Fruit fly (Drosophila melanogaster) whole organism, prepupa: ENCODE measurements around the gene CG18746.

Source experiments
- CG10631 ChIP-seq: fragments of 200-800 bp; sonication (Bioruptor generic); optimal IDR thresholded peaks from 2 replicates; lab custom pipeline; 2016; ENCODE audit warnings: missing biosample characterization, missing genetic modification characterization
- CG10669 ChIP-seq: fragments of 200-800 bp; sonication (Bioruptor generic); optimal IDR thresholded peaks from 3 replicates; lab custom pipeline; 2018; ENCODE audit warnings: missing biosample characterization, mild to moderate bottlenecking, missing genetic modification characterization, moderate library complexity
- CG11762 ChIP-seq: fragments of 200-800 bp; sonication (Bioruptor generic); optimal IDR thresholded peaks from 3 replicates; lab custom pipeline; 2016; ENCODE audit warnings: missing biosample characterization, missing genetic modification characterization; ENCODE audit not compliant: insufficient read depth
- CG11902 ChIP-seq: fragments of 200-800 bp; sonication (Bioruptor generic); optimal IDR thresholded peaks from 3 replicates; lab custom pipeline; 2016; ENCODE audit warnings: missing biosample characterization, missing genetic modification characterization
- CG15336 ChIP-seq: fragments of 200-800 bp; sonication (Bioruptor generic); IDR thresholded peaks from 2 replicates; pipeline ENCODE4 v1.3.6; 2022; ENCODE audit warnings: missing biosample characterization, missing genetic modification characterization
- CG1621 ChIP-seq: fragments of 200-800 bp; sonication (Bioruptor generic); optimal IDR thresholded peaks from 3 replicates; lab custom pipeline; 2018; ENCODE audit warnings: missing biosample characterization, mild to moderate bottlenecking, missing genetic modification characterization
- CG16779 ChIP-seq: fragments of 200-800 bp; sonication (Bioruptor generic); optimal IDR thresholded peaks from 3 replicates; lab custom pipeline; 2017; ENCODE audit warnings: missing biosample characterization, mild to moderate bottlenecking, missing genetic modification characterization
- CG3032 ChIP-seq: fragments of 200-800 bp; optimal IDR thresholded peaks from 2 replicates; lab custom pipeline; 2019; ENCODE audit warnings: missing biosample characterization, mild to moderate bottlenecking, missing genetic modification characterization, moderate library complexity
- CG31627 ChIP-seq: fragments of 200-800 bp; sonication (Bioruptor generic); optimal IDR thresholded peaks from 3 replicates; lab custom pipeline; 2016; ENCODE audit warnings: missing biosample characterization, missing genetic modification characterization
- CG32006 ChIP-seq: fragments of 200-800 bp; sonication (Bioruptor generic); optimal IDR thresholded peaks from 3 replicates; lab custom pipeline; 2017; ENCODE audit warnings: missing biosample characterization, mild to moderate bottlenecking, missing genetic modification characterization
- CG3919 ChIP-seq: fragments of 200-800 bp; sonication (Bioruptor generic); optimal IDR thresholded peaks from 3 replicates; lab custom pipeline; 2016; ENCODE audit warnings: missing biosample characterization, missing genetic modification characterization
- CG6808 ChIP-seq: fragments of 200-800 bp; sonication (Bioruptor generic); optimal IDR thresholded peaks from 3 replicates; lab custom pipeline; 2017; ENCODE audit warnings: missing biosample characterization, missing genetic modification characterization, mild to moderate bottlenecking, moderate library complexity, missing genetic modification reagents
- CG6854 ChIP-seq: fragments of 200-800 bp; sonication (Bioruptor generic); optimal IDR thresholded peaks from 2 replicates; lab custom pipeline; 2017; ENCODE audit warnings: missing biosample characterization, mild to moderate bottlenecking, missing genetic modification characterization
- CG7368 ChIP-seq: fragments of 200-800 bp; sonication (Bioruptor generic); optimal IDR thresholded peaks from 3 replicates; lab custom pipeline; 2016; ENCODE audit warnings: missing biosample characterization, missing genetic modification characterization
- CG8119 ChIP-seq: fragments of 200-800 bp; sonication (Bioruptor generic); IDR thresholded peaks from 3 replicates; pipeline ENCODE4 v1.3.6; 2022; ENCODE audit warnings: missing biosample characterization, missing genetic modification characterization
- CG9139 ChIP-seq: fragments of 200-800 bp; sonication (Bioruptor generic); optimal IDR thresholded peaks from 3 replicates; lab custom pipeline; 2017; ENCODE audit warnings: missing biosample characterization, mild to moderate bottlenecking, missing genetic modification characterization
- Eip75B ChIP-seq: fragments of 200-800 bp; sonication (Bioruptor generic); optimal IDR thresholded peaks from 3 replicates; lab custom pipeline; 2016; ENCODE audit warnings: missing biosample characterization, missing genetic modification characterization
- Eip78C ChIP-seq: fragments of 200-800 bp; sonication (Bioruptor generic); peaks from one replicate; lab custom pipeline; 2016; ENCODE audit warnings: missing biosample characterization, missing genetic modification characterization
- Eip93F ChIP-seq: fragments of 200-800 bp; sonication (Bioruptor generic); optimal IDR thresholded peaks from 2 replicates; lab custom pipeline; 2016; ENCODE audit warnings: missing biosample characterization, mild to moderate bottlenecking, missing genetic modification characterization
- Ets21C ChIP-seq: fragments of 200-800 bp; sonication (Bioruptor generic); optimal IDR thresholded peaks from 3 replicates; lab custom pipeline; 2016; ENCODE audit warnings: missing biosample characterization, missing genetic modification characterization
- Gug ChIP-seq: fragments of 200-800 bp; sonication (Bioruptor generic); IDR thresholded peaks from 2 replicates; pipeline ENCODE4 v1.3.6; 2022; ENCODE audit warnings: missing biosample characterization, missing genetic modification characterization
- Hr39 ChIP-seq: fragments of 200-800 bp; sonication (Bioruptor generic); optimal IDR thresholded peaks from 2 replicates; lab custom pipeline; 2016; ENCODE audit warnings: missing biosample characterization, missing genetic modification characterization
- Hr4 ChIP-seq: fragments of 200-800 bp; sonication (Bioruptor generic); optimal IDR thresholded peaks from 3 replicates; lab custom pipeline; 2016; ENCODE audit warnings: missing biosample characterization, missing genetic modification characterization
- Lpt ChIP-seq: fragments of 200-800 bp; sonication (Bioruptor generic); optimal IDR thresholded peaks from 3 replicates; lab custom pipeline; 2016; ENCODE audit warnings: missing biosample characterization, missing genetic modification characterization
- Met ChIP-seq: fragments of 200-800 bp; sonication (Bioruptor generic); optimal IDR thresholded peaks from 3 replicates; lab custom pipeline; 2016; ENCODE audit warnings: missing biosample characterization, missing genetic modification characterization
- OdsH ChIP-seq: fragments of 200-800 bp; sonication (Bioruptor generic); optimal IDR thresholded peaks from 3 replicates; lab custom pipeline; 2016; ENCODE audit warnings: missing biosample characterization, missing genetic modification characterization
- Smox ChIP-seq: fragments of 200-800 bp; sonication (Bioruptor generic); optimal IDR thresholded peaks from 3 replicates; lab custom pipeline; 2016; ENCODE audit warnings: missing biosample characterization, missing genetic modification characterization
- achi ChIP-seq: fragments of 200-800 bp; sonication (Bioruptor generic); optimal IDR thresholded peaks from 3 replicates; lab custom pipeline; 2016; ENCODE audit warnings: missing biosample characterization, missing genetic modification characterization
- acj6 ChIP-seq: fragments of 200-800 bp; sonication (Bioruptor generic); optimal IDR thresholded peaks from 3 replicates; lab custom pipeline; 2016; ENCODE audit warnings: missing biosample characterization, missing genetic modification characterization
- dsx ChIP-seq: fragments of 200-800 bp; optimal IDR thresholded peaks from 3 replicates; lab custom pipeline; 2019; ENCODE audit warnings: missing biosample characterization, mild to moderate bottlenecking, missing genetic modification characterization, moderate library complexity; ENCODE audit not compliant: poor library complexity, severe bottlenecking
- eg ChIP-seq: fragments of 200-800 bp; sonication (Bioruptor generic); IDR thresholded peaks from 3 replicates; pipeline ENCODE4 v1.3.6; 2022; ENCODE audit warnings: missing biosample characterization, missing genetic modification characterization
- esn ChIP-seq: fragments of 200-800 bp; sonication (Bioruptor generic); optimal IDR thresholded peaks from 2 replicates; lab custom pipeline; 2016; ENCODE audit warnings: missing biosample characterization, mild to moderate bottlenecking, missing genetic modification characterization, moderate library complexity
- fd59A ChIP-seq: fragments of 200-800 bp; sonication (Bioruptor generic); optimal IDR thresholded peaks from 2 replicates; lab custom pipeline; 2017; ENCODE audit warnings: missing biosample characterization, mild to moderate bottlenecking, missing genetic modification characterization, missing genetic modification reagents
- fd85E ChIP-seq: fragments of 200-800 bp; sonication (Bioruptor generic); optimal IDR thresholded peaks from 3 replicates; lab custom pipeline; 2016; ENCODE audit warnings: missing biosample characterization, missing genetic modification characterization
- fkh ChIP-seq: fragments of 200-800 bp; sonication (Bioruptor generic); optimal IDR thresholded peaks from 3 replicates; lab custom pipeline; 2017; ENCODE audit warnings: missing biosample characterization, mild to moderate bottlenecking, missing genetic modification characterization, moderate library complexity
- lz ChIP-seq: fragments of 200-800 bp; sonication (Bioruptor generic); optimal IDR thresholded peaks from 3 replicates; lab custom pipeline; 2016; ENCODE audit warnings: missing biosample characterization, missing genetic modification characterization
- net ChIP-seq: fragments of 200-800 bp; sonication (Bioruptor generic); optimal IDR thresholded peaks from 3 replicates; lab custom pipeline; 2016; ENCODE audit warnings: missing biosample characterization, missing genetic modification characterization
- pdm3 ChIP-seq: fragments of 200-800 bp; sonication (Bioruptor generic); optimal IDR thresholded peaks from 3 replicates; lab custom pipeline; 2016; ENCODE audit warnings: missing biosample characterization, missing genetic modification characterization
- ss ChIP-seq, 2 experiments: fragments of 200-800 bp; sonication (Bioruptor generic); optimal IDR thresholded peaks; 2 replicates in 1 of 2; 3 replicates in 1 of 2; lab custom pipeline; 2017 to 2018; ENCODE audit warnings: mild to moderate bottlenecking in 2 of 2, missing biosample characterization in 2 of 2, missing genetic modification characterization in 2 of 2, moderate library complexity in 1 of 2
- svp ChIP-seq: fragments of 200-800 bp; sonication (Bioruptor generic); peaks from one replicate; lab custom pipeline; 2016; ENCODE audit warnings: missing biosample characterization, missing genetic modification characterization

The CG18746 gene

dm6 chr3R:7790087-7790486 lies at the start of gene CG18746:
Gene CG18746, minus strand, starts transcription at chr3R:7790187.
- no peak for TF ChIP-seq Hr4 (GFP tag; lab: Kevin White, UChicago)
- TF ChIP-seq, all 60 proteins: peak for 0

- TF ChIP-seq OdsH (GFP tag; lab: Kevin White, UChicago) = peak; percentile 40
- no peak for TF ChIP-seq CG7368 (GFP tag; lab: Kevin White, UChicago)
- peak; percentile 12 for TF ChIP-seq Hr39
- TF ChIP-seq CG1621 (tag; lab: Kevin White, UChicago) = no peak
- TF ChIP-seq net (GFP tag; lab: Kevin White, UChicago) = peak; percentile 4
- TF ChIP-seq acj6 = peak; percentile 18
- peak; percentile 68 for TF ChIP-seq Eip78C (GFP tag; lab: Kevin White, UChicago)
- no peak for TF ChIP-seq CG6854 (GFP tag; lab: Kevin White, UChicago)
- peak; percentile 8 for TF ChIP-seq CG3919 (GFP tag; lab: Kevin White, UChicago)
- no peak for TF ChIP-seq CG8119 (GFP tag; lab: Robert Waterston, UW)
- TF ChIP-seq Lpt (GFP tag; lab: Kevin White, UChicago) = no peak
- no peak for TF ChIP-seq esn
- no peak for TF ChIP-seq CG6808 (GFP tag; lab: Kevin White, UChicago)
- TF ChIP-seq CG3032 (tag; lab: Kevin White, UChicago) = no peak
- peak; percentile 50 for TF ChIP-seq svp (GFP tag; lab: Kevin White, UChicago)
- peak; percentile 53 for TF ChIP-seq CG32006 (GFP tag; lab: Kevin White, UChicago)
- peak; percentile 18 for TF ChIP-seq lz (GFP tag; lab: Kevin White, UChicago)
- TF ChIP-seq fd85E (GFP tag; lab: Kevin White, UChicago) = no peak
- no peak for TF ChIP-seq Eip93F (GFP tag; lab: Kevin White, UChicago)
- TF ChIP-seq Smox = peak; percentile 28
- peak; percentile 4 for TF ChIP-seq fd59A (GFP tag; lab: Kevin White, UChicago)
- TF ChIP-seq eg (GFP tag; lab: Robert Waterston, UW) = peak; percentile 54; the same call in 2 of the 3 replicates
- TF ChIP-seq CG15336 (GFP tag; lab: Robert Waterston, UW) = 0 out of 2 replicates have a peak, but pooled peaks have one; percentile 10
- no peak for TF ChIP-seq CG16779 (tag; lab: Kevin White, UChicago)
- peak; percentile 40 for TF ChIP-seq pdm3 (GFP tag; lab: Kevin White, UChicago)
- TF ChIP-seq Gug (GFP tag; lab: Robert Waterston, UW) = peak; percentile 28; the same call in 1 of the 2 replicates
- TF ChIP-seq dsx (GFP tag; lab: Kevin White, UChicago) = no peak
- TF ChIP-seq Met (GFP tag; lab: Kevin White, UChicago) = peak; percentile 14
- TF ChIP-seq Eip75B = peak; percentile 8
- peak; percentile 6 for TF ChIP-seq achi (GFP tag; lab: Kevin White, UChicago)
- no peak for TF ChIP-seq fkh (GFP tag; lab: Kevin White, UChicago)
- TF ChIP-seq Hr4 (GFP tag; lab: Kevin White, UChicago) = peak; percentile 44
- peak; percentile 13 for TF ChIP-seq CG31627
- TF ChIP-seq CG11762 (GFP tag; lab: Kevin White, UChicago) = no peak
- no peak for TF ChIP-seq CG11902
- TF ChIP-seq CG10631 (GFP tag; lab: Kevin White, UChicago) = peak; percentile 40
- no peak for TF ChIP-seq Ets21C
- TF ChIP-seq CG9139 = no peak
- TF ChIP-seq ss (GFP tag; optimal IDR thresholded peaks at IDR 0.05; lab: Kevin White, UChicago) = peak in 1 of 2 experiments; percentile 28
- peak; percentile 22 for TF ChIP-seq CG10669 (GFP tag; lab: Kevin White, UChicago)
Measured at dm6 chr3R:7821559-7821958, 31.6 kb upstream of the CG18746 start.
